Worm (Caenorhabditis elegans): ENCODE data around the gene F16H6.8.

DNA sequence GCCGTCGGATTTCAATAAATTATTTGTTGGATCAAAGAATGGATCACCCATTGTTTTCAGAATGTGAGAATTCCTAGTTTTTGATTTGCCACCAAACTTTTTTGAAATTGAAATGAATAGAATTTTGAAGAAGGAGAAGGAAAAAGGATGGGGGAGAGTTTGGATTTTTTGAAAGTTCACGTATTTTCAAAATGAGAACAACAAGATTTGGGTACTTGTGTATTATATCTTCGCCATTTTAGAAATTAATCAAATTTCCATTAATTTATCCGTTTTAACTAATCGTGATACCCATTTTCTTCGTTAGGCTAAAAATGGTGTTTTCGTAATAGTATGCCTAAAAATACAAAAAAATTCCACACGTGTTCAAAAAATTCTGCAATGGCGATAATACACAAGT lies 44.5 kb downstream of the F16H6.8 start, which contains the start of gene C14A6.8:
- no peak for TF ChIP-seq ama-1 (optimal IDR thresholded peaks at IDR 0.05)
- no peak for TF ChIP-seq nhr-77 (tag; optimal IDR thresholded peaks at IDR 0.05)
- TF ChIP-seq egl-27 (tag; optimal IDR thresholded peaks at IDR 0.05): no peak
- no peak for TF ChIP-seq aly-2 (tag; optimal IDR thresholded peaks at IDR 0.05)
- TF ChIP-seq xbp-1 (tag; optimal IDR thresholded peaks at IDR 0.05): no peak
- no peak for TF ChIP-seq nhr-237 (tag; optimal IDR thresholded peaks at IDR 0.05)
- no peak for TF ChIP-seq fkh-10 (GFP tag; optimal IDR thresholded peaks at IDR 0.05)
- TF ChIP-seq nhr-19 (GFP tag; conservative IDR thresholded peaks at IDR 0.05): no peak
- TF ChIP-seq ces-1 (GFP tag; optimal IDR thresholded peaks at IDR 0.05): no peak
- TF ChIP-seq ztf-11 (tag; optimal IDR thresholded peaks at IDR 0.05): no peak
- TF ChIP-seq lin-39 (tag; optimal IDR thresholded peaks at IDR 0.05): no peak
- no peak for TF ChIP-seq lin-13 (GFP tag; optimal IDR thresholded peaks at IDR 0.05)
- TF ChIP-seq fos-1 (tag; optimal IDR thresholded peaks at IDR 0.05): no peak
- TF ChIP-seq lin-35 (GFP tag; optimal IDR thresholded peaks at IDR 0.05): no peak

Measured in whole organism, L1 larva.